Worm (Caenorhabditis elegans): ENCODE results near the gene adt-1.

ce11 chrX:12646546-12647167 is 32.0 kb upstream of the adt-1 start, which contains the start of gene zmp-5:
- no peak for TF ChIP-seq alr-1 (tag; optimal IDR thresholded peaks at IDR 0.05)
- TF ChIP-seq ztf-11 (tag; optimal IDR thresholded peaks at IDR 0.05) = no peak
- no peak for TF ChIP-seq blmp-1 (tag; optimal IDR thresholded peaks at IDR 0.05; ENCODE audit: insufficient read depth)
- TF ChIP-seq gmeb-1 (tag; optimal IDR thresholded peaks at IDR 0.05) = no peak
- no peak for TF ChIP-seq R02D3.7 (tag; optimal IDR thresholded peaks at IDR 0.05)
- TF ChIP-seq egl-27 (tag; optimal IDR thresholded peaks at IDR 0.05) = no peak
